Fruit fly (Drosophila melanogaster): ENCODE data around the gene Elal.

dm6 chr3R:24851429-24851828 lies 13.7 kb upstream of the Elal start, which contains the start of gene Nct:
- no peak for TF ChIP-seq CG14711 (tag; optimal IDR thresholded peaks at IDR 0.05)
- TF ChIP-seq Hr96 (GFP tag; optimal IDR thresholded peaks at IDR 0.05) = no peak
- TF ChIP-seq Mnt (GFP tag; optimal IDR thresholded peaks at IDR 0.05) = no peak

Data from whole organism, adult.